Fruit fly (Drosophila melanogaster): ENCODE results near the gene disp.

disp gene

DNA sequence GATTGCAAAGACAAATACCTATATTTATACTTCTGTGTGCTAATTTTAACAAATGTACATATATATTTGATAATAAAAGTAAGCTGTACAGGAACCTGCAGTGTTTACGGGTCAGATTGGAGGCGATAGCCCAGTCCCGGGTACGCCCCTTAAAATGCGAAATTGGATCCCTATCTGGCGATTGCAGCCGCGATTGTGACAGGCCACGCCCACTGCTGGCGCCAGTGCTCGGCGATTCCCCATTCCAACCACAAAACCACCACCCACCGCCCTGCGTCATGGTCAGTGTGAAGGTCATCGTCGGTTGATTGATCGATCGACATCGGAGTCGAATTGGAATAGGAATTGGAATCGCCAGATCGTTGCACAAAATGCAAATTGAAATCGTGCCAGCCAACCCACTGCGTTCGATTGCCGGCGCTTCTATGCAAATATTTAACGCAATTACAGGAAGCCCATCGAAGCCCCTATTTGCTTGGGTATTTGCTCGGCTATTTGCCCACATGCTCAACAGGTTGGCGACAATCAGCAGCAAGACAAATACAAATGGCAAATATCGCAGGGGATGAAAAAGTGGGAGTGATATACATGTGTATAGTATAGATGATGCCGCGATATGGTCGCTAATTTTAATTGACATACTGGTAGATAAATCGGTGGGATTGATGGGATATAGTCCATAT lies 17.3 kb downstream of the disp start (continued):
- TF ChIP-seq bsh (GFP tag; optimal IDR thresholded peaks at IDR 0.05) (no peak), CG9727 (GFP tag; optimal IDR thresholded peaks at IDR 0.05) (peak; percentile 3), BEAF-32 (GFP tag; optimal IDR thresholded peaks at IDR 0.05) (no peak), knrl (GFP tag; IDR thresholded peaks at IDR 0.05; ENCODE audit: partially characterized antibody) (no peak), CG8944 (GFP tag; optimal IDR thresholded peaks at IDR 0.05) (no peak), NK7.1 (GFP tag; optimal IDR thresholded peaks at IDR 0.05) (no peak), sima (GFP tag; optimal IDR thresholded peaks at IDR 0.05) (no peak), ab (GFP tag; optimal IDR thresholded peaks at IDR 0.05) (no peak), CG16779 (GFP tag; IDR thresholded peaks at IDR 0.05) (no peak), sens (GFP tag) (peak; percentile 69), sob (GFP tag; IDR thresholded peaks at IDR 0.05) (0 out of 2 replicates have a peak, but pooled peaks have one; percentile 30), CG9817 (tag; optimal IDR thresholded peaks at IDR 0.05) (no peak), Med (GFP tag) (peak; percentile 38), CG31224 (GFP tag; IDR thresholded peaks at IDR 0.05) (no peak), hth (optimal IDR thresholded peaks at IDR 0.05) (no peak), CG8290 (GFP tag; optimal IDR thresholded peaks at IDR 0.05) (no peak), CG8290 (tag; optimal IDR thresholded peaks at IDR 0.05) (peak in 1 of 2 experiments; percentile 16), jigr1 (GFP tag; IDR thresholded peaks at IDR 0.05) (no peak), CG18619 (GFP tag; optimal IDR thresholded peaks at IDR 0.05) (no peak), Mrtf (GFP tag; IDR thresholded peaks at IDR 0.05) (0 out of 3 replicates have a peak, but pooled peaks have one; percentile 33), Pdp1 (GFP tag; optimal IDR thresholded peaks at IDR 0.05) (no peak), Fer3 (tag; optimal IDR thresholded peaks at IDR 0.05) (no peak), lov (optimal IDR thresholded peaks at IDR 0.05) (no peak), lov (GFP tag; IDR thresholded peaks at IDR 0.05) (no peak), CG11093 (GFP tag; IDR thresholded peaks at IDR 0.05) (no peak)

DNA sequence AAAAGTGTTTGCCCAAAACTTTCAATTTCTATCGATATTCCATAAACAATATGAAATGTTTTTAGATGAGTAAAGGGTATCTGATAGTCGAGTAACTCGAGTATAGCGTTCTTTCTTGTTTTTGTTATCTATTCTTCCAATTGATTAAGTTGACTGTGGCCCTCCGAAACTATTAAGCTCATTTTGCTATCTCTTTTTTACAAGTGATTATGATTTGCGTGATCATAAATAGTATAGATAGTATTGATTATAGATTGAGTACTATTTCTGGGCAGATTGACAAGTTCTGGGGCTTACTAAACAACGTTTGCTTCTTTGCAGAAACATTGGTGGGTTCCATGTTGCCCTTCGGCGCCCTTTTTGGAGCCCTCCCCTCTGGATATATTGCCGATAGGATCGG lies 19.6 kb downstream of the disp start:
- peak; percentile 68 for TF ChIP-seq mirr (GFP tag; optimal IDR thresholded peaks at IDR 0.05)
- TF ChIP-seq btn (GFP tag; optimal IDR thresholded peaks at IDR 0.05) = no peak
- TF ChIP-seq sug (tag; optimal IDR thresholded peaks at IDR 0.05) = peak; percentile 2
- no peak for TF ChIP-seq CG15514 (GFP tag; optimal IDR thresholded peaks at IDR 0.05)
- TF ChIP-seq HLH4C (GFP tag; IDR thresholded peaks at IDR 0.05; ENCODE audit: partially characterized antibody) = peak; percentile 50; the same call in 2 of the 3 replicates
- TF ChIP-seq exex (tag; optimal IDR thresholded peaks at IDR 0.05) = peak; percentile 84
- TF ChIP-seq grn (GFP tag; optimal IDR thresholded peaks at IDR 0.05) = peak; percentile 49

DNA sequence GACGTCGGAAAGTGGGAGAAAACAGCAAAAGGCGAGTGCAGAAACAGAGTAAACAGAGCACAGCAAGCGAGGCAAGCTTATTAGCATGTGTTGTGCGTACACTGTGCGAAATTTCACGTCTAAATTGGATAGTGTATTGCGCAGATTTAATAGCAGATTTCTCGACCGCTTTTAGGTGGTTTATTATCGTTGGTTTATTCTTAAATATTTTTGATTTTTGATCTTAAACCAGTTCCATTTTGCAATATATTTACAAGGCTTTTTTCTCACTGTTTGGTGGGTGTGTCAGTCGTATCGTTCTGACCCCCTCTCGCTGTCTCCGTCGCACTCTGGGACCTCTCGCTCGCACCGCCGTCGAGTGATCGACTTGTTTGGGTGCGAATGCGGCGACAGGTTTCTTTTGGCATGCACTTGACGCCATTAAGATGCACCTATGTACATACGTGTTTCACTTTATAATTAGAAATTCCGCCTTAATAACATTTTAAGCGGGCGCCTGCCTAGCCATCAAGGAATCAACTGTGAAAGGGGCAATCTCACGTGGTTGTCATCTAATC lies 22.1 kb downstream of the disp start:
- TF ChIP-seq Sry-δ (GFP tag; optimal IDR thresholded peaks at IDR 0.05) (peak; percentile 2), CG32532 (GFP tag; IDR thresholded peaks at IDR 0.05) (peak; percentile 40; the same call in 1 of the 2 replicates), Ravus (GFP tag; IDR thresholded peaks at IDR 0.05) (no peak), CG12071 (GFP tag; optimal IDR thresholded peaks at IDR 0.05) (no peak), Ets65A (GFP tag) (peak; percentile 85), Nf-YB (GFP tag; optimal IDR thresholded peaks at IDR 0.05) (no peak), Opbp (GFP tag; IDR thresholded peaks at IDR 0.05; ENCODE audit: partially characterized antibody) (no peak), CG11456 (GFP tag; IDR thresholded peaks at IDR 0.05) (no peak), dpn (GFP tag; optimal IDR thresholded peaks at IDR 0.05) (peak in 1 of 2 experiments; percentile 11), shn (GFP tag; optimal IDR thresholded peaks at IDR 0.05) (no peak), Dbx (GFP tag; IDR thresholded peaks at IDR 0.05) (no peak), Aef1 (GFP tag; IDR thresholded peaks at IDR 0.05) (0 out of 3 replicates have a peak, but pooled peaks have one; percentile 37), eve (GFP tag; optimal IDR thresholded peaks at IDR 0.05) (no peak), CG13287 (GFP tag; IDR thresholded peaks at IDR 0.05; ENCODE audit: partially characterized antibody) (no peak), CG2129 (GFP tag; IDR thresholded peaks at IDR 0.05; ENCODE audit: partially characterized antibody) (no peak), gem (tag; optimal IDR thresholded peaks at IDR 0.05) (peak; percentile 44), disco-r (GFP tag; optimal IDR thresholded peaks at IDR 0.05) (no peak), Ssrp (tag; optimal IDR thresholded peaks at IDR 0.05) (no peak)

Measured in whole organism, embryonic.